ENCODE assay signal across 1 fruit fly cellular context in genomic region chr3L:5808540-5809200, dm6.
A peak's percentile ranks its signal among the peaks of the same experiment; 100 is the strongest.
TF ChIP-seq lines count a peak whose summit lies in the region.

No protein-coding gene starts in this region.

TF ChIP-seq in whole organism, embryonic, 481 proteins besides CTCF, POLR2A, EP300 and RAD21 (continued from another document):
- peak; percentile 32; the same call in 1 of the 3 replicates for TF ChIP-seq ci (GFP tag; IDR thresholded peaks at IDR 0.05; lab: Robert Waterston, UW)
- TF ChIP-seq Med (GFP tag; lab: Kevin White, UChicago) = peak; percentile 31
- 0 out of 2 replicates have a peak, but pooled peaks have one; percentile 9 for TF ChIP-seq vvl (GFP tag; IDR thresholded peaks at IDR 0.05; lab: Robert Waterston, UW)
- TF ChIP-seq CG7839 (tag; optimal IDR thresholded peaks at IDR 0.05; lab: Kevin White, UChicago) = no peak
- TF ChIP-seq sr (GFP tag; IDR thresholded peaks at IDR 0.05; lab: Robert Waterston, UW) = peak; percentile 47; the same call in 2 of the 3 replicates
- TF ChIP-seq exex (tag; optimal IDR thresholded peaks at IDR 0.05; lab: Kevin White, UChicago) = peak; percentile 62
- TF ChIP-seq ab (GFP tag; optimal IDR thresholded peaks at IDR 0.05; lab: Kevin White, UChicago) = no peak
- TF ChIP-seq CG7372 (GFP tag; IDR thresholded peaks at IDR 0.05; lab: Robert Waterston, UW) = no peak
- no peak for TF ChIP-seq prd (optimal IDR thresholded peaks at IDR 0.05; lab: Kevin White, UChicago)
- TF ChIP-seq prd (GFP tag; IDR thresholded peaks at IDR 0.05; lab: Robert Waterston, UW) = no peak
- peak; percentile 63 for TF ChIP-seq lab (GFP tag; optimal IDR thresholded peaks at IDR 0.05; lab: Kevin White, UChicago)
- TF ChIP-seq chinmo (GFP tag; IDR thresholded peaks at IDR 0.05; lab: Robert Waterston, UW; ENCODE audit: partially characterized antibody) = 0 out of 4 replicates have a peak, but pooled peaks have one; percentile 73
- TF ChIP-seq Dref (GFP tag; IDR thresholded peaks at IDR 0.05; lab: Robert Waterston, UW) = no peak
- no peak for TF ChIP-seq B-H1 (GFP tag; IDR thresholded peaks at IDR 0.05; lab: Robert Waterston, UW)
- TF ChIP-seq Asciz (GFP tag; optimal IDR thresholded peaks at IDR 0.05; lab: Kevin White, UChicago) = peak; percentile 12
- TF ChIP-seq CG4360 (GFP tag; IDR thresholded peaks at IDR 0.05; lab: Robert Waterston, UW) = no peak
- TF ChIP-seq repo (GFP tag; optimal IDR thresholded peaks at IDR 0.05; lab: Kevin White, UChicago) = no peak
- TF ChIP-seq otp (GFP tag; IDR thresholded peaks at IDR 0.05; lab: Robert Waterston, UW) = peak; percentile 54; the same call in 1 of the 3 replicates
- TF ChIP-seq ttk (GFP tag; IDR thresholded peaks at IDR 0.05; lab: Robert Waterston, UW) = peak; percentile 8; the same call in 1 of the 2 replicates
- no peak for TF ChIP-seq MESR4 (GFP tag; optimal IDR thresholded peaks at IDR 0.05; lab: Kevin White, UChicago)
- no peak for TF ChIP-seq disco-r (GFP tag; optimal IDR thresholded peaks at IDR 0.05; lab: Kevin White, UChicago)
- no peak for TF ChIP-seq Dip3 (GFP tag; optimal IDR thresholded peaks at IDR 0.05; lab: Kevin White, UChicago)
- peak; percentile 4 for TF ChIP-seq HmgZ (tag; optimal IDR thresholded peaks at IDR 0.05; lab: Kevin White, UChicago)
- TF ChIP-seq grn (GFP tag; optimal IDR thresholded peaks at IDR 0.05; lab: Kevin White, UChicago) = peak; percentile 46
- TF ChIP-seq chm (GFP tag; IDR thresholded peaks at IDR 0.05; lab: Robert Waterston, UW) = 0 out of 2 replicates have a peak, but pooled peaks have one; percentile 7
- peak in 1 of 2 experiments; percentile 95 for TF ChIP-seq Pdp1 (GFP tag; optimal IDR thresholded peaks at IDR 0.05; lab: Kevin White, UChicago)
- TF ChIP-seq CG17612 (GFP tag; IDR thresholded peaks at IDR 0.05; lab: Robert Waterston, UW) = no peak
- no peak for TF ChIP-seq Hmx (GFP tag; optimal IDR thresholded peaks at IDR 0.05; lab: Kevin White, UChicago)
- no peak for TF ChIP-seq pan (optimal IDR thresholded peaks at IDR 0.05; lab: Kevin White, UChicago)
- peak in 1 of 2 experiments; percentile 59 for TF ChIP-seq pan (GFP tag; optimal IDR thresholded peaks at IDR 0.05 in 1 of 2, IDR thresholded peaks at IDR 0.05 in 1 of 2)
- peak; percentile 24; the same call in 1 of the 2 replicates for TF ChIP-seq GATAe (GFP tag; conservative IDR thresholded peaks at IDR 0.05; lab: Robert Waterston, UW)
